Fruit fly (Drosophila melanogaster) whole organism, prepupa: ENCODE results near the gene CG12984.

Experiments
- Blimp-1 ChIP-seq: fragments of 200-800 bp; sonication (Bioruptor generic); optimal IDR thresholded peaks from 3 replicates; lab custom pipeline; 2017; ENCODE audit warnings: missing biosample characterization, missing genetic modification characterization, mild to moderate bottlenecking, moderate library complexity, missing genetic modification reagents
- CG10631 ChIP-seq: fragments of 200-800 bp; sonication (Bioruptor generic); optimal IDR thresholded peaks from 2 replicates; lab custom pipeline; 2016; ENCODE audit warnings: missing biosample characterization, missing genetic modification characterization
- CG11294 ChIP-seq: fragments of 200-800 bp; sonication (Bioruptor generic); IDR thresholded peaks from 2 replicates; pipeline ENCODE4 v1.3.6; 2022; ENCODE audit warnings: missing biosample characterization, missing genetic modification characterization
- CG15336 ChIP-seq: fragments of 200-800 bp; sonication (Bioruptor generic); IDR thresholded peaks from 2 replicates; pipeline ENCODE4 v1.3.6; 2022; ENCODE audit warnings: missing biosample characterization, missing genetic modification characterization
- CG16779 ChIP-seq: fragments of 200-800 bp; sonication (Bioruptor generic); optimal IDR thresholded peaks from 3 replicates; lab custom pipeline; 2017; ENCODE audit warnings: missing biosample characterization, mild to moderate bottlenecking, missing genetic modification characterization
- CG3032 ChIP-seq: fragments of 200-800 bp; optimal IDR thresholded peaks from 2 replicates; lab custom pipeline; 2019; ENCODE audit warnings: missing biosample characterization, mild to moderate bottlenecking, missing genetic modification characterization, moderate library complexity
- CG34406 ChIP-seq: fragments of 200-800 bp; sonication (Bioruptor generic); optimal IDR thresholded peaks from 3 replicates; lab custom pipeline; 2016; ENCODE audit warnings: missing biosample characterization, missing genetic modification characterization
- CG3919 ChIP-seq: fragments of 200-800 bp; sonication (Bioruptor generic); optimal IDR thresholded peaks from 3 replicates; lab custom pipeline; 2016; ENCODE audit warnings: missing biosample characterization, missing genetic modification characterization
- CG4318 ChIP-seq: fragments of 200-800 bp; sonication (Bioruptor generic); optimal IDR thresholded peaks from 3 replicates; lab custom pipeline; 2017; ENCODE audit warnings: missing biosample characterization, mild to moderate bottlenecking, missing genetic modification characterization
- CG6163 ChIP-seq: fragments of 200-800 bp; sonication (Bioruptor generic); IDR thresholded peaks from 3 replicates; pipeline ENCODE4 v1.3.6; 2022; ENCODE audit warnings: missing biosample characterization, missing genetic modification characterization
- CG6276 ChIP-seq: fragments of 200-800 bp; sonication (Bioruptor generic); optimal IDR thresholded peaks from 2 replicates; lab custom pipeline; 2017; ENCODE audit warnings: missing biosample characterization, mild to moderate bottlenecking, missing genetic modification characterization
- CG6792 ChIP-seq: fragments of 200-800 bp; sonication (Bioruptor generic); optimal IDR thresholded peaks from 3 replicates; lab custom pipeline; 2016; ENCODE audit warnings: missing biosample characterization, missing genetic modification characterization
- CG6808 ChIP-seq: fragments of 200-800 bp; sonication (Bioruptor generic); optimal IDR thresholded peaks from 3 replicates; lab custom pipeline; 2017; ENCODE audit warnings: missing biosample characterization, missing genetic modification characterization, mild to moderate bottlenecking, moderate library complexity, missing genetic modification reagents
- CG6854 ChIP-seq: fragments of 200-800 bp; sonication (Bioruptor generic); optimal IDR thresholded peaks from 2 replicates; lab custom pipeline; 2017; ENCODE audit warnings: missing biosample characterization, mild to moderate bottlenecking, missing genetic modification characterization
- CG7368 ChIP-seq: fragments of 200-800 bp; sonication (Bioruptor generic); optimal IDR thresholded peaks from 3 replicates; lab custom pipeline; 2016; ENCODE audit warnings: missing biosample characterization, missing genetic modification characterization
- CG8119 ChIP-seq: fragments of 200-800 bp; sonication (Bioruptor generic); IDR thresholded peaks from 3 replicates; pipeline ENCODE4 v1.3.6; 2022; ENCODE audit warnings: missing biosample characterization, missing genetic modification characterization
- CG9139 ChIP-seq: fragments of 200-800 bp; sonication (Bioruptor generic); optimal IDR thresholded peaks from 3 replicates; lab custom pipeline; 2017; ENCODE audit warnings: missing biosample characterization, mild to moderate bottlenecking, missing genetic modification characterization
- Eip75B ChIP-seq: fragments of 200-800 bp; sonication (Bioruptor generic); optimal IDR thresholded peaks from 3 replicates; lab custom pipeline; 2016; ENCODE audit warnings: missing biosample characterization, missing genetic modification characterization
- Eip78C ChIP-seq: fragments of 200-800 bp; sonication (Bioruptor generic); peaks from one replicate; lab custom pipeline; 2016; ENCODE audit warnings: missing biosample characterization, missing genetic modification characterization
- Eip93F ChIP-seq: fragments of 200-800 bp; sonication (Bioruptor generic); optimal IDR thresholded peaks from 2 replicates; lab custom pipeline; 2016; ENCODE audit warnings: missing biosample characterization, mild to moderate bottlenecking, missing genetic modification characterization
- Ets21C ChIP-seq: fragments of 200-800 bp; sonication (Bioruptor generic); optimal IDR thresholded peaks from 3 replicates; lab custom pipeline; 2016; ENCODE audit warnings: missing biosample characterization, missing genetic modification characterization
- Gug ChIP-seq: fragments of 200-800 bp; sonication (Bioruptor generic); IDR thresholded peaks from 2 replicates; pipeline ENCODE4 v1.3.6; 2022; ENCODE audit warnings: missing biosample characterization, missing genetic modification characterization
- Hr39 ChIP-seq: fragments of 200-800 bp; sonication (Bioruptor generic); optimal IDR thresholded peaks from 2 replicates; lab custom pipeline; 2016; ENCODE audit warnings: missing biosample characterization, missing genetic modification characterization
- Lpt ChIP-seq: fragments of 200-800 bp; sonication (Bioruptor generic); optimal IDR thresholded peaks from 3 replicates; lab custom pipeline; 2016; ENCODE audit warnings: missing biosample characterization, missing genetic modification characterization
- Met ChIP-seq: fragments of 200-800 bp; sonication (Bioruptor generic); optimal IDR thresholded peaks from 3 replicates; lab custom pipeline; 2016; ENCODE audit warnings: missing biosample characterization, missing genetic modification characterization
- OdsH ChIP-seq: fragments of 200-800 bp; sonication (Bioruptor generic); optimal IDR thresholded peaks from 3 replicates; lab custom pipeline; 2016; ENCODE audit warnings: missing biosample characterization, missing genetic modification characterization
- Smox ChIP-seq: fragments of 200-800 bp; sonication (Bioruptor generic); optimal IDR thresholded peaks from 3 replicates; lab custom pipeline; 2016; ENCODE audit warnings: missing biosample characterization, missing genetic modification characterization
- Sox14 ChIP-seq: fragments of 200-800 bp; sonication (Bioruptor generic); optimal IDR thresholded peaks from 3 replicates; lab custom pipeline; 2016; ENCODE audit warnings: missing biosample characterization, missing genetic modification characterization
- achi ChIP-seq: fragments of 200-800 bp; sonication (Bioruptor generic); optimal IDR thresholded peaks from 3 replicates; lab custom pipeline; 2016; ENCODE audit warnings: missing biosample characterization, missing genetic modification characterization
- dac ChIP-seq: fragments of 200-800 bp; sonication (Bioruptor generic); optimal IDR thresholded peaks from 2 replicates; lab custom pipeline; 2017; ENCODE audit warnings: missing biosample characterization, mild to moderate bottlenecking, missing genetic modification characterization
- dsx ChIP-seq: fragments of 200-800 bp; optimal IDR thresholded peaks from 3 replicates; lab custom pipeline; 2019; ENCODE audit warnings: missing biosample characterization, mild to moderate bottlenecking, missing genetic modification characterization, moderate library complexity; ENCODE audit not compliant: poor library complexity, severe bottlenecking
- eg ChIP-seq: fragments of 200-800 bp; sonication (Bioruptor generic); IDR thresholded peaks from 3 replicates; pipeline ENCODE4 v1.3.6; 2022; ENCODE audit warnings: missing biosample characterization, missing genetic modification characterization
- fd59A ChIP-seq: fragments of 200-800 bp; sonication (Bioruptor generic); optimal IDR thresholded peaks from 2 replicates; lab custom pipeline; 2017; ENCODE audit warnings: missing biosample characterization, mild to moderate bottlenecking, missing genetic modification characterization, missing genetic modification reagents
- fd85E ChIP-seq: fragments of 200-800 bp; sonication (Bioruptor generic); optimal IDR thresholded peaks from 3 replicates; lab custom pipeline; 2016; ENCODE audit warnings: missing biosample characterization, missing genetic modification characterization
- fkh ChIP-seq: fragments of 200-800 bp; sonication (Bioruptor generic); optimal IDR thresholded peaks from 3 replicates; lab custom pipeline; 2017; ENCODE audit warnings: missing biosample characterization, mild to moderate bottlenecking, missing genetic modification characterization, moderate library complexity
- lz ChIP-seq: fragments of 200-800 bp; sonication (Bioruptor generic); optimal IDR thresholded peaks from 3 replicates; lab custom pipeline; 2016; ENCODE audit warnings: missing biosample characterization, missing genetic modification characterization
- net ChIP-seq: fragments of 200-800 bp; sonication (Bioruptor generic); optimal IDR thresholded peaks from 3 replicates; lab custom pipeline; 2016; ENCODE audit warnings: missing biosample characterization, missing genetic modification characterization
- pdm3 ChIP-seq: fragments of 200-800 bp; sonication (Bioruptor generic); optimal IDR thresholded peaks from 3 replicates; lab custom pipeline; 2016; ENCODE audit warnings: missing biosample characterization, missing genetic modification characterization
- salr ChIP-seq, 2 experiments: fragments of 200-800 bp; sonication (Bioruptor generic); optimal IDR thresholded peaks; 3 replicates each; lab custom pipeline; 2016 to 2018; ENCODE audit warnings: missing biosample characterization in 2 of 2, missing genetic modification characterization in 2 of 2, mild to moderate bottlenecking in 1 of 2
- svp ChIP-seq: fragments of 200-800 bp; sonication (Bioruptor generic); peaks from one replicate; lab custom pipeline; 2016; ENCODE audit warnings: missing biosample characterization, missing genetic modification characterization
- topi ChIP-seq: fragments of 200-800 bp; sonication (Bioruptor generic); optimal IDR thresholded peaks from 3 replicates; lab custom pipeline; 2016; ENCODE audit warnings: missing biosample characterization, missing genetic modification characterization
- vri ChIP-seq: fragments of 200-800 bp; sonication (Bioruptor generic); optimal IDR thresholded peaks from 3 replicates; lab custom pipeline; 2016; ENCODE audit warnings: missing biosample characterization, mild to moderate bottlenecking, missing genetic modification characterization

CG12984 gene

DNA sequence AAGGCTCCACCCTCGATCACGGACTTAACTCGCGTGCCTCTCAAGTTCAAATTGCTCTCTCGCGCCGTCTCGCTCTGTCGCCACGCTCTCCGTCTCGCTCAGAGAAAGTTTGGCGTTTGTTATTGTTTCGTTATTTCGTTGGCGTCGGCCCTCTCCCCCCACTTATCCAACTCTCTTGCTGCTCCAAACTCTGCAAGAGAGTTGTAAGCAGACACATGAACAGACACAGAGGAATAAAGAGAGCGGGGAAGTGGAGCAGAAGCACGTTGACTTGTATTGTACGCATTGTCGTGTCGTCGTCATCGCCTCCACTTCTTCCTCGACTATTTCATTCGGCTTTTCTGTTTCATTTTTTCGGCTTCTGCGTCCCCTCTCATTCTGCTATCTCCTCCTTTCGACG lies 31.9 kb downstream of the CG12984 start:
- peak; percentile 60 for TF ChIP-seq dsx (GFP tag; lab: Kevin White, UChicago)
- no peak for TF ChIP-seq OdsH (GFP tag; lab: Kevin White, UChicago)
- TF ChIP-seq CG6163 (GFP tag; lab: Robert Waterston, UW): peak; percentile 73
- peak; percentile 29 for TF ChIP-seq vri
- TF ChIP-seq svp (GFP tag; lab: Kevin White, UChicago): peak; percentile 30
- TF ChIP-seq CG15336 (GFP tag; lab: Robert Waterston, UW): no peak; the same call in 1 of the 2 replicates
- TF ChIP-seq salr (GFP tag; optimal IDR thresholded peaks at IDR 0.05; lab: Kevin White, UChicago): no peak
- no peak for TF ChIP-seq Eip78C (GFP tag; lab: Kevin White, UChicago)
- no peak for TF ChIP-seq Blimp-1 (GFP tag; lab: Kevin White, UChicago)
- TF ChIP-seq Sox14: peak; percentile 50
- TF ChIP-seq lz (GFP tag; lab: Kevin White, UChicago): no peak
- TF ChIP-seq achi: no peak
- peak; percentile 36; the same call in 1 of the 3 replicates for TF ChIP-seq CG8119 (GFP tag; lab: Robert Waterston, UW)
- no peak for TF ChIP-seq Gug (GFP tag; lab: Robert Waterston, UW)
- no peak for TF ChIP-seq CG10631 (GFP tag; lab: Kevin White, UChicago)
- TF ChIP-seq Eip75B (GFP tag; lab: Kevin White, UChicago): peak; percentile 21
- TF ChIP-seq Hr39 (GFP tag; lab: Kevin White, UChicago): no peak
- TF ChIP-seq eg (GFP tag; lab: Robert Waterston, UW): peak; percentile 14; the same call in 1 of the 3 replicates
- TF ChIP-seq CG6854 (GFP tag; lab: Kevin White, UChicago): peak; percentile 42
- TF ChIP-seq CG16779 (tag; lab: Kevin White, UChicago): no peak
- no peak for TF ChIP-seq fd59A (GFP tag; lab: Kevin White, UChicago)
- no peak for TF ChIP-seq fd85E (GFP tag; lab: Kevin White, UChicago)
- TF ChIP-seq fkh (GFP tag; lab: Kevin White, UChicago): peak; percentile 37
- peak; percentile 5 for TF ChIP-seq CG3919 (GFP tag; lab: Kevin White, UChicago)
- no peak for TF ChIP-seq Smox (GFP tag; lab: Kevin White, UChicago)

DNA sequence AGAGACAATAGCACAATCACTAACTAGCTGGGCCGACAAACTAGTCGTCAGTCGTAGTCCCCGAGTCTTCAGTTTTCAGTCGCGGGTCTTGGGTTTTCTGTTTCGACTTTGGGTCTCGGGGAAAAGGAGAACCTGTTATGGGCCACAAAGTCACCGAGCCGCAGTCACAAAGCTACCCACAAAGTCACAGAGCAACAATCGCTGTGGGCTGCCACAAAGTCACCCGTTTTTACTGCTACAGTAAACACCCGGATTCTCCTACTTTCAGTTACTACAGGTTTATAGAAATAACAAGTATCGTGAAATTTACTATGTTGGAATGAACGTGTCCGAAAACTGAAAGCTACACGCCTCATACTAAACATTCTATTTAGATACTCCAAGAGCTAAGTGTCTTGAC lies 32.3 kb downstream of the CG12984 start:
- TF ChIP-seq Eip78C (GFP tag; lab: Kevin White, UChicago) (peak; percentile 64), dsx (GFP tag; lab: Kevin White, UChicago) (no peak), CG34406 (GFP tag; lab: Kevin White, UChicago) (no peak), CG4318 (no peak)

DNA sequence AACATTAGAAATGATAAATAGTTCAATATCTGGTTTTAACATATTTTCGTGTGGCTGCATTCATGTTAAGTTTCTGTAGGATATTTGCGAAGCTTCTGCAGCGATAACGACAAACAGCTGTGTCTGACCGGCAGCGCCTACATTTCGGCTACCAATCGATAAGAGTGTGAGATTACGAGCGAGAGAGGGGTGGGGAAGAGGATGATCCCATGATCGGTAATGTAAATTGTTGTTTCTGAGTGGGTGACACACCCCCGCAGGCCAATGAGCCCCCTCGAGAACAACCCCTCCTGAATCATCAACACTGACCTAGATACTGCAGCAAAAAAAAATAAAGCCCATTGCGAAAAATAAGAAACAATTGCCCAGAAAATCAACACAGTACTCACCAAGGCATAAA lies 33.1 kb downstream of the CG12984 start:
- TF ChIP-seq Lpt (GFP tag; lab: Kevin White, UChicago) (no peak), dac (GFP tag; lab: Kevin White, UChicago) (no peak), svp (GFP tag; lab: Kevin White, UChicago) (peak; percentile 94)

DNA sequence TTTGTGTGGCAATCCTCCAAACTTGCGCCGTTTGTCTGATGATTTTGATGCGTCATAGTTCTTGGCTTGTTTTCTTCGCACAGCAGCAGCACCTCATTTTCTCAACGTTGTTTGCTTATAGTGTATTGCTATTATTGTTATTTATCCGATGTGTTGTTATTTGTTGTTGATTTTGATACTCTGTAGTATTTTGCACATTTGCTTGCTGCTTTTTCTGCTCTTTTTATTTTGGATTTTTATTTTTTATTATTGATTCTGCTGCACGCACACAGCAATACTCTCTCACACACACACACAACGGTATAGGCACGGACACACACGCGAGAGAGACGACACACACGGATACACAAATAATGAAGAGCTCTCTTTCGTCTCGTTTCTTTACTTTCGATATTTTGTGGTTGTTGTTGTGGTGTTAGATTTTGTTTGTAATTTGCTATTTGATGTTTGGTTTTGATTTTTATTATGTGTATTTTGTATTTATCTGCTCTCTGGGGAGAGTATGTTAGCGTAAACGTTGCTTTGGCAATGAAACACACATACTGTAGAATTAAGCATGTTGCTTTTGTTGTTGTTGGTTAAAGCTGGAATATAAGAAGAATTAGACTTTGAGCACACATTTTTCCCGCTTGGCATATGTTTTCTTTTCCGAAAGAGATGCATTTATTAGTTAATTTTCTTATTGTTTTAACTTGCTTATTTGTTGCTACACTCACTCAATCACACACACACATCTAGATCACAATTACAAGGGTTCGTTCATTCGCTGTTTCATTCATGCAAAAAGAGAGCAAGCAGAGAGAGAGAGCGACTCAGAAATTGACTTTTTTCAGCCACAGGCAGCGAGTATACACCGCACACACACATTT lies 33.7 kb downstream of the CG12984 start:
- TF ChIP-seq fd59A (GFP tag; lab: Kevin White, UChicago): peak; percentile 33
- TF ChIP-seq CG6792: no peak
- 0 out of 2 replicates have a peak, but pooled peaks have one; percentile 19 for TF ChIP-seq CG11294 (GFP tag; lab: Robert Waterston, UW)
- no peak for TF ChIP-seq Met (GFP tag; lab: Kevin White, UChicago)
- peak; percentile 40 for TF ChIP-seq net
- TF ChIP-seq CG6276 (GFP tag; lab: Kevin White, UChicago): peak; percentile 83
- TF ChIP-seq CG3032: peak; percentile 47
- peak; percentile 85 for TF ChIP-seq CG6163 (GFP tag; lab: Robert Waterston, UW)
- TF ChIP-seq Lpt (GFP tag; lab: Kevin White, UChicago): peak; percentile 59
- no peak for TF ChIP-seq svp (GFP tag; lab: Kevin White, UChicago)
- peak; percentile 41; the same call in 1 of the 2 replicates for TF ChIP-seq CG15336 (GFP tag; lab: Robert Waterston, UW)
- no peak for TF ChIP-seq fd85E (GFP tag; lab: Kevin White, UChicago)
- no peak for TF ChIP-seq CG4318
- TF ChIP-seq CG6854 (GFP tag; lab: Kevin White, UChicago): no peak
- no peak for TF ChIP-seq CG7368 (GFP tag; lab: Kevin White, UChicago)
- TF ChIP-seq CG9139 (GFP tag; lab: Kevin White, UChicago): peak; percentile 79
- no peak for TF ChIP-seq vri
- peak; percentile 34 for TF ChIP-seq pdm3 (GFP tag; lab: Kevin White, UChicago)
- peak; percentile 65 for TF ChIP-seq CG6808 (GFP tag; lab: Kevin White, UChicago)
- no peak for TF ChIP-seq Ets21C (GFP tag; lab: Kevin White, UChicago)
- TF ChIP-seq CG3919 (GFP tag; lab: Kevin White, UChicago): peak; percentile 23
- TF ChIP-seq OdsH (GFP tag; lab: Kevin White, UChicago): peak; percentile 14
- peak; percentile 71 for TF ChIP-seq CG16779 (tag; lab: Kevin White, UChicago)
- peak; percentile 7 for TF ChIP-seq CG34406 (GFP tag; lab: Kevin White, UChicago)
- TF ChIP-seq topi (GFP tag; lab: Kevin White, UChicago): no peak
- no peak for TF ChIP-seq Eip93F
- TF ChIP-seq Eip75B (GFP tag; lab: Kevin White, UChicago): peak; percentile 12
